Worm (Caenorhabditis elegans): ENCODE measurements around the gene his-24.
"Not testable (repeated sequence)": the region's sequence is repeated elsewhere in the genome, so short reads cannot be mapped to it uniquely, and the experiment has no call there.

Gene his-24

ce11 chrX:14528399-14528798, 38.5 kb downstream of the his-24 start, which contains the start of gene nspc-19:
TSS of gene nspc-19 (plus strand) at chrX:14528699.
- not testable (repeated sequence) for TF ChIP-seq unc-62 (GFP tag; optimal IDR thresholded peaks at IDR 0.05)

ce11 chrX:14530107-14530506, 40.2 kb downstream of the his-24 start, which contains the start of gene nspc-20:
TSS of gene nspc-20 (minus strand) at chrX:14530207.
- no peak for TF ChIP-seq unc-62 (GFP tag; optimal IDR thresholded peaks at IDR 0.05)

ce11 chrX:14534117-14534516, 44.2 kb downstream of the his-24 start, which contains the start of gene T24C2.5:
TSS of gene T24C2.5 (plus strand) at chrX:14534417.
- no peak for TF ChIP-seq unc-62 (GFP tag; optimal IDR thresholded peaks at IDR 0.05)

ce11 chrX:14534596-14534995, 44.7 kb downstream of the his-24 start:
- TF ChIP-seq unc-62 (GFP tag; optimal IDR thresholded peaks at IDR 0.05) = no peak

- TF ChIP-seq unc-62 (GFP tag; optimal IDR thresholded peaks at IDR 0.05) = no peak
Observed at ce11 chrX:14535913-14536312, 46.0 kb downstream of the his-24 start.

- no peak for TF ChIP-seq unc-62 (GFP tag; optimal IDR thresholded peaks at IDR 0.05)
Observed at ce11 chrX:14537625-14538024, 47.7 kb downstream of the his-24 start.

ce11 chrX:14539468-14539867, 49.6 kb downstream of the his-24 start:
- TF ChIP-seq unc-62 (GFP tag; optimal IDR thresholded peaks at IDR 0.05) = no peak
